Worm (Caenorhabditis elegans) whole organism, mixed stage, embryonic: Measurements from ENCODE around the gene cyp-23A1.

Experiments used
- M03D4.4 ChIP-seq: sonication (generic microtip); optimal IDR thresholded peaks from 2 replicates; lab custom pipeline; 2017; ENCODE audit warnings: mild to moderate bottlenecking, missing genetic modification characterization, missing compliant biosample characterization
- bed-3 ChIP-seq: fragments of 200-800 bp; sonication (Bioruptor generic); optimal IDR thresholded peaks from 3 replicates; lab custom pipeline; 2018; ENCODE audit warnings: mild to moderate bottlenecking, missing genetic modification characterization, moderate library complexity, missing compliant biosample characterization
- blmp-1 ChIP-seq: fragments of 150-350 bp; optimal IDR thresholded peaks from 2 replicates; lab custom pipeline; 2014; ENCODE audit warnings: missing biosample characterization, missing genetic modification characterization
- ceh-43 ChIP-seq: fragments of 200-800 bp; sonication (Bioruptor generic); optimal IDR thresholded peaks from 2 replicates; lab custom pipeline; 2018; ENCODE audit warnings: mild to moderate bottlenecking, missing genetic modification characterization, moderate library complexity, missing compliant biosample characterization
- ceh-83 ChIP-seq: fragments of 200-800 bp; sonication (Bioruptor generic); optimal IDR thresholded peaks from 2 replicates; lab custom pipeline; 2018; ENCODE audit warnings: mild to moderate bottlenecking, missing genetic modification characterization, missing compliant biosample characterization
- ces-1 ChIP-seq: fragments of 150-350 bp; optimal IDR thresholded peaks from 2 replicates; lab custom pipeline; 2014; ENCODE audit warnings: missing biosample characterization, missing genetic modification reagents, missing genetic modification characterization
- cnd-1 ChIP-seq: fragments of 200-800 bp; sonication (Bioruptor generic); optimal IDR thresholded peaks from 2 replicates; lab custom pipeline; 2018; ENCODE audit warnings: mild to moderate bottlenecking, missing genetic modification characterization, missing compliant biosample characterization
- elt-1 ChIP-seq: sonication (generic microtip); optimal IDR thresholded peaks from 2 replicates; lab custom pipeline; 2017; ENCODE audit warnings: missing genetic modification characterization, mild to moderate bottlenecking, missing compliant biosample characterization, antibody characterized with exemption, moderate library complexity, borderline replicate concordance; ENCODE audit not compliant: insufficient read depth
- elt-3 ChIP-seq: fragments of 150-350 bp; optimal IDR thresholded peaks from 2 replicates; lab custom pipeline; 2014; ENCODE audit warnings: missing biosample characterization, missing genetic modification characterization
- flh-1 ChIP-seq: fragments of 200-800 bp; sonication (Bioruptor generic); optimal IDR thresholded peaks from 2 replicates; lab custom pipeline; 2018; ENCODE audit warnings: mild to moderate bottlenecking, missing genetic modification characterization, moderate library complexity, missing compliant biosample characterization
- ham-2 ChIP-seq: fragments of 200-800 bp; sonication (Bioruptor generic); optimal IDR thresholded peaks from 2 replicates; lab custom pipeline; 2018; ENCODE audit warnings: mild to moderate bottlenecking, missing genetic modification characterization, missing compliant biosample characterization
- hlh-1 ChIP-seq: fragments of 150-350 bp; optimal IDR thresholded peaks from 2 replicates; lab custom pipeline; 2014; ENCODE audit warnings: missing biosample characterization, missing genetic modification reagents, missing genetic modification characterization
- lin-13 ChIP-seq: fragments of 150-350 bp; optimal IDR thresholded peaks from 2 replicates; lab custom pipeline; 2014; ENCODE audit warnings: missing biosample characterization, missing genetic modification characterization
- lin-32 ChIP-seq: fragments of 200-800 bp; sonication (Bioruptor generic); optimal IDR thresholded peaks from 2 replicates; lab custom pipeline; 2018; ENCODE audit warnings: mild to moderate bottlenecking, missing genetic modification characterization, missing compliant biosample characterization
- lsy-2 ChIP-seq: fragments of 150-350 bp; optimal IDR thresholded peaks from 2 replicates; lab custom pipeline; 2014; ENCODE audit warnings: missing biosample characterization, missing genetic modification characterization
- mab-5 ChIP-seq: fragments of 150-350 bp; optimal IDR thresholded peaks from 2 replicates; lab custom pipeline; 2014; ENCODE audit warnings: missing biosample characterization, missing genetic modification characterization
- mep-1 ChIP-seq: fragments of 150-350 bp; optimal IDR thresholded peaks from 2 replicates; lab custom pipeline; 2017; ENCODE audit warnings: missing biosample characterization, missing genetic modification reagents, missing genetic modification characterization, inconsistent platforms
- mls-2 ChIP-seq: sonication (generic microtip); optimal IDR thresholded peaks from 2 replicates; lab custom pipeline; 2016; ENCODE audit warnings: mild to moderate bottlenecking, missing genetic modification characterization, moderate library complexity, missing compliant biosample characterization
- nhr-2 ChIP-seq: fragments of 150-350 bp; optimal IDR thresholded peaks from 2 replicates; lab custom pipeline; 2014; ENCODE audit warnings: missing biosample characterization, missing genetic modification characterization
- nhr-237 ChIP-seq: fragments of 150-350 bp; optimal IDR thresholded peaks from 2 replicates; lab custom pipeline; 2014; ENCODE audit warnings: missing biosample characterization, missing genetic modification characterization
- nhr-28 ChIP-seq: fragments of 150-350 bp; optimal IDR thresholded peaks from 2 replicates; lab custom pipeline; 2014; ENCODE audit warnings: missing biosample characterization, missing genetic modification characterization
- nhr-76 ChIP-seq: sonication (generic microtip); optimal IDR thresholded peaks from 2 replicates; lab custom pipeline; 2017; ENCODE audit warnings: missing biosample characterization, missing genetic modification characterization
- sem-2 ChIP-seq: fragments of 200-800 bp; sonication (Bioruptor generic); optimal IDR thresholded peaks from 2 replicates; lab custom pipeline; 2018; ENCODE audit warnings: mild to moderate bottlenecking, missing genetic modification characterization, missing compliant biosample characterization
- tbx-8 ChIP-seq: fragments of 200-800 bp; sonication (Bioruptor generic); optimal IDR thresholded peaks from 2 replicates; lab custom pipeline; 2018; ENCODE audit warnings: mild to moderate bottlenecking, missing genetic modification characterization, moderate library complexity, missing compliant biosample characterization
- unc-120 ChIP-seq: sonication (generic microtip); optimal IDR thresholded peaks from 2 replicates; lab custom pipeline; 2017; ENCODE audit warnings: missing genetic modification characterization, missing compliant biosample characterization; ENCODE audit not compliant: poor library complexity, severe bottlenecking
- unc-39 ChIP-seq: fragments of 150-350 bp; optimal IDR thresholded peaks from 2 replicates; lab custom pipeline; 2014; ENCODE audit warnings: missing biosample characterization, missing genetic modification characterization
- unc-62 ChIP-seq: fragments of 150-350 bp; optimal IDR thresholded peaks from 2 replicates; lab custom pipeline; 2014; ENCODE audit warnings: missing biosample characterization, missing genetic modification reagents, missing genetic modification characterization
- zip-8 ChIP-seq: fragments of 150-350 bp; optimal IDR thresholded peaks from 2 replicates; lab custom pipeline; 2014; ENCODE audit warnings: missing biosample characterization, missing genetic modification characterization
- ztf-11 ChIP-seq: fragments of 150-350 bp; optimal IDR thresholded peaks from 2 replicates; lab custom pipeline; 2014; ENCODE audit warnings: missing biosample characterization, missing genetic modification characterization

Gene cyp-23A1

ce11 chrII:4525185-4525584 lies 13.2 kb downstream of the cyp-23A1 start:
- TF ChIP-seq nhr-28 (no peak), M03D4.4 (tag; lab: Kevin White, UChicago) (no peak), nhr-76 (no peak), lin-32 (no peak), unc-62 (GFP tag; lab: Kevin White, UChicago) (no peak), ham-2 (no peak), lin-13 (no peak), ceh-83 (no peak)
- TF ChIP-seq, all 35 proteins: peak for 0

- TF ChIP-seq unc-120 (tag; lab: Kevin White, UChicago): no peak
- no peak for TF ChIP-seq cnd-1 (tag; lab: Kevin White, UChicago)
- no peak for TF ChIP-seq ceh-43 (GFP tag; lab: Kevin White, UChicago)
- no peak for TF ChIP-seq M03D4.4 (tag; lab: Kevin White, UChicago)
Observed at ce11 chrII:4527800-4528199, 15.8 kb downstream of the cyp-23A1 start, which contains the start of gene sra-35. sra-35 (minus strand) TSS chrII:4527900.

ce11 chrII:4531880-4532279 lies 19.9 kb downstream of the cyp-23A1 start, which contains the start of gene sra-32:
sra-32 (minus strand) TSS chrII:4531980.
- TF ChIP-seq tbx-8 (no peak), mab-5 (tag; lab: Kevin White, UChicago) (no peak), hlh-1 (no peak), elt-1 (tag; lab: Kevin White, UChicago) (no peak), mep-1 (no peak), elt-3 (tag; lab: Kevin White, UChicago) (no peak), lin-32 (no peak)

ce11 chrII:4537141-4537540 lies 25.1 kb downstream of the cyp-23A1 start, which contains the start of gene sra-33:
sra-33 (minus strand) TSS chrII:4537241.
- TF ChIP-seq nhr-2 (tag; lab: Kevin White, UChicago) (no peak), elt-1 (tag; lab: Kevin White, UChicago) (no peak), sem-2 (GFP tag; lab: Kevin White, UChicago) (no peak), nhr-237 (tag; lab: Kevin White, UChicago) (no peak), nhr-76 (no peak), M03D4.4 (tag; lab: Kevin White, UChicago) (no peak), lsy-2 (tag; lab: Kevin White, UChicago) (no peak), blmp-1 (tag; lab: Kevin White, UChicago) (no peak), mls-2 (tag; lab: Kevin White, UChicago) (no peak), unc-120 (tag; lab: Kevin White, UChicago) (no peak), unc-39 (tag; lab: Kevin White, UChicago) (no peak)

- TF ChIP-seq sem-2 (GFP tag; lab: Kevin White, UChicago): no peak
- no peak for TF ChIP-seq elt-3 (tag; lab: Kevin White, UChicago)
- TF ChIP-seq M03D4.4 (tag; lab: Kevin White, UChicago): no peak
- TF ChIP-seq, all 35 proteins: peak for 0
Observed at ce11 chrII:4540631-4541030, 28.6 kb downstream of the cyp-23A1 start, which contains the start of gene sra-36. sra-36 (minus strand) TSS chrII:4540731.

ce11 chrII:4543568-4543967 lies 31.6 kb downstream of the cyp-23A1 start, which contains the start of gene sra-34:
sra-34 (minus strand) TSS chrII:4543668.
- TF ChIP-seq flh-1 (GFP tag; lab: Kevin White, UChicago): no peak
- TF ChIP-seq bed-3 (GFP tag; lab: Kevin White, UChicago): no peak
- no peak for TF ChIP-seq nhr-76
- TF ChIP-seq cnd-1 (tag; lab: Kevin White, UChicago): no peak
- TF ChIP-seq lin-13: no peak
- TF ChIP-seq tbx-8: no peak
- no peak for TF ChIP-seq zip-8 (tag; lab: Kevin White, UChicago)
- no peak for TF ChIP-seq elt-3 (tag; lab: Kevin White, UChicago)
- no peak for TF ChIP-seq ces-1 (GFP tag; lab: Kevin White, UChicago)
- no peak for TF ChIP-seq unc-62 (GFP tag; lab: Kevin White, UChicago)
- no peak for TF ChIP-seq lsy-2 (tag; lab: Kevin White, UChicago)
- TF ChIP-seq ceh-83: no peak
- TF ChIP-seq mls-2 (tag; lab: Kevin White, UChicago): no peak
- TF ChIP-seq ztf-11: no peak
